ENCODE assay signal across 3 worm cellular contexts in the genomic region with DNA sequence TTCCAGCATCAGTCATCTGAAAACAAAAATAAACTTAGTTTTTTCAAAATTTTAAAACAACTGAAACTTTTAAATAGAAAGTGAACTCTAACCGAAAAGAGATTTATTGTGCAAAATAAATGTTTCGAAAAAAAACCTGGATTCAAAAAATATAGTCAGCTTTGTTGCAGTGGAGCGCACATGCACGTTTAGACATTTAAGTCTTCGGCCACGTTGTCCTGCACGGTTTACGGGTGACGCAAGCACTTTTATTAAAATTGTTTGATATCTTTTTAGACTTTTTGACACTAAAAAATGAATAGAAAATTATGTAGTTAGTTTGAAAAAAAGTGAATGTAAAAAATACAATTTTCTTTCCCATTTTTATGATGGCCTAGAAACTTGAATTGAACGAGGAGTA.
A peak's percentile ranks its signal among the peaks of the same experiment; 100 is the strongest.
TF ChIP-seq lines count a peak whose summit lies in the region.

ubh-4 (minus strand) TSS at position 182 of the 400 bp plus-strand sequence.
algn-6 (plus strand) TSS at position 387 of the 400 bp plus-strand sequence.

TF ChIP-seq in whole organism, L1 larva, 84 proteins besides CTCF, POLR2A, EP300 and RAD21 (continued from another document):
- peak; percentile 72 for TF ChIP-seq nhr-71 (tag; optimal IDR thresholded peaks at IDR 0.05; lab: Kevin White, UChicago)
- TF ChIP-seq hpl-2 (GFP tag; optimal IDR thresholded peaks at IDR 0.05; lab: Kevin White, UChicago), result no peak
- no peak for TF ChIP-seq pqm-1 (tag; optimal IDR thresholded peaks at IDR 0.05; lab: Kevin White, UChicago)
- TF ChIP-seq unc-130 (tag; optimal IDR thresholded peaks at IDR 0.05; lab: Kevin White, UChicago), result peak; percentile 34
- TF ChIP-seq fkh-8 (tag; optimal IDR thresholded peaks at IDR 0.05; lab: Kevin White, UChicago), result peak; percentile 49
- no peak for TF ChIP-seq C04F5.9 (tag; optimal IDR thresholded peaks at IDR 0.05; lab: Kevin White, UChicago)
- peak; percentile 70 for TF ChIP-seq nhr-47 (tag; optimal IDR thresholded peaks at IDR 0.05; lab: Kevin White, UChicago)
- TF ChIP-seq ztf-4 (tag; optimal IDR thresholded peaks at IDR 0.05; lab: Kevin White, UChicago), result no peak
- TF ChIP-seq ceh-82 (tag; optimal IDR thresholded peaks at IDR 0.05; lab: Kevin White, UChicago), result no peak
- TF ChIP-seq C34B4.2 (tag; optimal IDR thresholded peaks at IDR 0.05; lab: Kevin White, UChicago), result no peak
- TF ChIP-seq fkh-4 (tag; optimal IDR thresholded peaks at IDR 0.05; lab: Kevin White, UChicago; ENCODE audit: borderline replicate concordance), result no peak

TF ChIP-seq in whole organism, L4 larva, 104 proteins besides CTCF, POLR2A, EP300 and RAD21 (continued from another document):
- TF ChIP-seq ztf-11 (tag; optimal IDR thresholded peaks at IDR 0.05; lab: Kevin White, UChicago), result no peak
- TF ChIP-seq F26F4.8 (GFP tag; conservative IDR thresholded peaks at IDR 0.05; lab: Robert Waterston, UW), result no peak
- no peak for TF ChIP-seq madf-5 (GFP tag; IDR thresholded peaks at IDR 0.05; lab: Robert Waterston, UW)
- TF ChIP-seq lin-1 (GFP tag; IDR thresholded peaks at IDR 0.05; lab: Robert Waterston, UW), result no peak
- no peak for TF ChIP-seq nhr-111 (GFP tag; optimal IDR thresholded peaks at IDR 0.05; lab: Kevin White, UChicago)
- peak; percentile 38 to 95 for TF ChIP-seq lsy-2 (tag; optimal IDR thresholded peaks at IDR 0.05; lab: Kevin White, UChicago)
- TF ChIP-seq saeg-2 (GFP tag; IDR thresholded peaks at IDR 0.05; lab: Robert Waterston, UW), result no peak
- TF ChIP-seq hlh-30 (tag; optimal IDR thresholded peaks at IDR 0.05; lab: Kevin White, UChicago; ENCODE audit: insufficient read depth), result peak; percentile 12
- 0 out of 2 replicates have a peak, but pooled peaks have one; percentile 19 for TF ChIP-seq hmg-1.1 (GFP tag; IDR thresholded peaks at IDR 0.05; lab: Robert Waterston, UW)
- TF ChIP-seq ama-1 (optimal IDR thresholded peaks at IDR 0.05; lab: Kevin White, UChicago), result no peak
- TF ChIP-seq nhr-77 (tag; optimal IDR thresholded peaks at IDR 0.05; lab: Kevin White, UChicago), result peak; percentile 48
- TF ChIP-seq nhr-48 (tag; optimal IDR thresholded peaks at IDR 0.05; lab: Kevin White, UChicago), result no peak
- TF ChIP-seq dve-1 (tag; optimal IDR thresholded peaks at IDR 0.05; lab: Kevin White, UChicago; ENCODE audit: insufficient read depth), result peak; percentile 48
- no peak for TF ChIP-seq lin-29 (GFP tag; IDR thresholded peaks at IDR 0.05; lab: Robert Waterston, UW)
- TF ChIP-seq hlh-11 (tag; optimal IDR thresholded peaks at IDR 0.05; lab: Kevin White, UChicago), result peak; percentile 36
- TF ChIP-seq snpc-1.2 (GFP tag; IDR thresholded peaks at IDR 0.05; lab: Robert Waterston, UW), result no peak
- TF ChIP-seq duxl-1 (tag; optimal IDR thresholded peaks at IDR 0.05; lab: Kevin White, UChicago; ENCODE audit: poor library complexity), result no peak
- TF ChIP-seq T26A8.4 (GFP tag; IDR thresholded peaks at IDR 0.05; lab: Robert Waterston, UW), result no peak
- TF ChIP-seq Y5F2A.4 (GFP tag; optimal IDR thresholded peaks at IDR 0.05; lab: Kevin White, UChicago), result no peak
- TF ChIP-seq mdt-29 (GFP tag; IDR thresholded peaks at IDR 0.05; lab: Robert Waterston, UW), result no peak

TF ChIP-seq in whole organism, young adult, 124 proteins besides CTCF, POLR2A, EP300 and RAD21 (continued from another document):
- TF ChIP-seq T07F8.4 (tag; optimal IDR thresholded peaks at IDR 0.05; lab: Kevin White, UChicago) (no peak), C17E4.6 (GFP tag; IDR thresholded peaks at IDR 0.05; lab: Robert Waterston, UW) (no peak), snpc-3.4 (tag; optimal IDR thresholded peaks at IDR 0.05; lab: Kevin White, UChicago) (peak; percentile 16), unc-62 (GFP tag; optimal IDR thresholded peaks at IDR 0.05; lab: Kevin White, UChicago) (no peak), pha-4 (tag; optimal IDR thresholded peaks at IDR 0.05; lab: Kevin White, UChicago) (no peak)
TF ChIP-seq in whole organism, young adult: peak in this region for 41.
